Worm (Caenorhabditis elegans) whole organism, early embryonic: ENCODE results near the gene exc-13.

Experiments
- B0310.2 ChIP-seq: sonication (generic microtip); optimal IDR thresholded peaks from 2 replicates; lab custom pipeline; 2016; ENCODE audit warnings: mild to moderate bottlenecking, missing genetic modification characterization, missing compliant biosample characterization
- F13C5.2 ChIP-seq: sonication (generic microtip); optimal IDR thresholded peaks from 2 replicates; lab custom pipeline; 2017; ENCODE audit warnings: mild to moderate bottlenecking, missing genetic modification characterization, inconsistent platforms, missing compliant biosample characterization
- aly-1 ChIP-seq: sonication (generic microtip); optimal IDR thresholded peaks from 2 replicates; lab custom pipeline; 2016; ENCODE audit warnings: missing genetic modification characterization, missing compliant biosample characterization
- ama-1 ChIP-seq: fragments of 150-350 bp; optimal IDR thresholded peaks from 2 replicates; lab custom pipeline; 2014
- ceh-13 ChIP-seq: fragments of 200-800 bp; sonication (Bioruptor generic); optimal IDR thresholded peaks from 2 replicates; lab custom pipeline; 2018; ENCODE audit warnings: mild to moderate bottlenecking, missing genetic modification characterization, missing compliant biosample characterization
- ceh-36 ChIP-seq: sonication (generic microtip); optimal IDR thresholded peaks from 2 replicates; lab custom pipeline; 2016; ENCODE audit warnings: missing genetic modification characterization, inconsistent platforms, missing compliant biosample characterization
- ets-7 ChIP-seq: sonication (generic microtip); optimal IDR thresholded peaks from 2 replicates; lab custom pipeline; 2016; ENCODE audit warnings: missing genotype, missing genetic modification characterization, missing compliant biosample characterization
- flt-1 ChIP-seq: fragments of 200-800 bp; sonication (Bioruptor generic); IDR thresholded peaks from 2 replicates; pipeline ENCODE4 v1.3.6; 2022; ENCODE audit warnings: missing genetic modification characterization, missing compliant biosample characterization
- hmbx-1 ChIP-seq: sonication (generic microtip); optimal IDR thresholded peaks from 2 replicates; lab custom pipeline; 2016; ENCODE audit warnings: mild to moderate bottlenecking, missing genetic modification characterization, missing compliant biosample characterization
- hmg-4 ChIP-seq: fragments of 200-800 bp; sonication (Bioruptor generic); optimal IDR thresholded peaks from 2 replicates; lab custom pipeline; 2018; ENCODE audit warnings: mild to moderate bottlenecking, missing genetic modification characterization, missing compliant biosample characterization
- hnd-1 ChIP-seq: sonication (generic microtip); optimal IDR thresholded peaks from 2 replicates; lab custom pipeline; 2016; ENCODE audit warnings: missing genetic modification characterization, missing compliant biosample characterization
- pes-1 ChIP-seq: fragments of 200-800 bp; sonication (Bioruptor generic); IDR thresholded peaks from 2 replicates; pipeline ENCODE4 v1.3.6; 2022; ENCODE audit warnings: missing genetic modification reagents, missing genetic modification characterization, missing compliant biosample characterization
- scrt-1 ChIP-seq: fragments of 200-800 bp; sonication (Bioruptor generic); IDR thresholded peaks from 2 replicates; pipeline ENCODE4 v1.3.6; 2022; ENCODE audit warnings: missing genetic modification characterization, missing compliant biosample characterization
- sea-1 ChIP-seq: fragments of 200-800 bp; sonication (Bioruptor generic); conservative IDR thresholded peaks from 2 replicates; pipeline ENCODE4 v1.3.6; 2022; ENCODE audit warnings: missing genetic modification characterization, missing compliant biosample characterization
- tbx-11 ChIP-seq: fragments of 200-800 bp; sonication (Bioruptor generic); IDR thresholded peaks from 2 replicates; pipeline ENCODE4 v1.3.6; 2022; ENCODE audit warnings: missing genetic modification characterization, missing compliant biosample characterization
- tbx-37 ChIP-seq: fragments of 200-800 bp; sonication (Bioruptor generic); conservative IDR thresholded peaks from 2 replicates; pipeline ENCODE4 v1.3.6; 2022; ENCODE audit warnings: missing genetic modification reagents, missing genetic modification characterization, missing compliant biosample characterization
- tra-4 ChIP-seq: sonication (generic microtip); optimal IDR thresholded peaks from 2 replicates; lab custom pipeline; 2017; ENCODE audit warnings: missing genetic modification characterization, missing compliant biosample characterization

Gene exc-13

DNA sequence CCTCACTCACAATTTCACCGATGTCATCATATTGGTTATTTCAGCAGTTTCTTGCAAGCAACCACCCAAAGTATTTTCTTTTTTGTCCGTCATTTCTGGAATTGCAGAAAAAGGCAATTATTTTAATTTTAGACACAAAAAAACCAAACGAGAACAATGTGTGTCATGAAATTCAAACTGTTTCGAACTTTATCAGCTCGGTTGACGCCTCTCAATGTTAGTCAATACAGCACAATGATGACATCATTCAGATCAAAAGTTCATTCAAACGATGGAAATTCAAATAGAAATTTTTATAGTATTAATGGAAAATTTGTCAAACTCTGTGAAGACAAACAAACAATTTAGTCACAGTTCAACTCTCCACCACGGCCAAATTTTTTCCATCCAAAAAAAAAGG is 26.9 kb downstream of the exc-13 start, which contains the start of gene fbxa-105:
Gene fbxa-105, minus strand, starts transcription at position 97 of the 400 bp plus-strand sequence.
- no peak for TF ChIP-seq ets-7
- TF ChIP-seq flt-1 (GFP tag; lab: Robert Waterston, UW): no peak
- TF ChIP-seq tra-4 (tag; lab: Kevin White, UChicago): no peak
- TF ChIP-seq ama-1 (lab: Kevin White, UChicago): no peak
- no peak for TF ChIP-seq tbx-37 (GFP tag; lab: Robert Waterston, UW)
- TF ChIP-seq tbx-11: no peak

ce11 chrV:7395359-7395758 is 30.3 kb downstream of the exc-13 start, which contains the start of gene srx-9:
TSS of gene srx-9 (minus strand) at chrV:7395459.
- TF ChIP-seq tra-4 (tag; lab: Kevin White, UChicago) (no peak), sea-1 (GFP tag; lab: Robert Waterston, UW) (no peak), hmg-4 (GFP tag; lab: Kevin White, UChicago) (no peak), pes-1 (GFP tag; lab: Robert Waterston, UW) (no peak), flt-1 (GFP tag; lab: Robert Waterston, UW) (no peak), ets-7 (no peak), tbx-11 (no peak), ceh-13 (GFP tag; lab: Kevin White, UChicago) (no peak), scrt-1 (GFP tag; lab: Robert Waterston, UW) (no peak), ama-1 (lab: Kevin White, UChicago) (no peak), aly-1 (tag; lab: Kevin White, UChicago) (no peak), tbx-37 (GFP tag; lab: Robert Waterston, UW) (no peak), F13C5.2 (tag; lab: Kevin White, UChicago) (no peak), B0310.2 (tag; lab: Kevin White, UChicago) (no peak), ceh-36 (tag; lab: Kevin White, UChicago) (no peak), hnd-1 (tag; lab: Kevin White, UChicago) (no peak), hmbx-1 (tag; lab: Kevin White, UChicago) (no peak)

ce11 chrV:7399202-7399601 is 34.2 kb downstream of the exc-13 start, which contains the start of gene gst-41:
TSS of gene gst-41 (minus strand) at chrV:7399302.
- TF ChIP-seq flt-1 (GFP tag; lab: Robert Waterston, UW) (no peak), tra-4 (tag; lab: Kevin White, UChicago) (no peak), F13C5.2 (tag; lab: Kevin White, UChicago) (no peak), hmg-4 (GFP tag; lab: Kevin White, UChicago) (no peak), aly-1 (tag; lab: Kevin White, UChicago) (no peak), B0310.2 (tag; lab: Kevin White, UChicago) (no peak), ceh-13 (GFP tag; lab: Kevin White, UChicago) (no peak), tbx-37 (GFP tag; lab: Robert Waterston, UW) (no peak), ets-7 (no peak), scrt-1 (GFP tag; lab: Robert Waterston, UW) (no peak), ama-1 (lab: Kevin White, UChicago) (no peak), tbx-11 (no peak), hmbx-1 (tag; lab: Kevin White, UChicago) (no peak), ceh-36 (tag; lab: Kevin White, UChicago) (no peak), pes-1 (GFP tag; lab: Robert Waterston, UW) (no peak), sea-1 (GFP tag; lab: Robert Waterston, UW) (no peak), hnd-1 (tag; lab: Kevin White, UChicago) (no peak)

DNA sequence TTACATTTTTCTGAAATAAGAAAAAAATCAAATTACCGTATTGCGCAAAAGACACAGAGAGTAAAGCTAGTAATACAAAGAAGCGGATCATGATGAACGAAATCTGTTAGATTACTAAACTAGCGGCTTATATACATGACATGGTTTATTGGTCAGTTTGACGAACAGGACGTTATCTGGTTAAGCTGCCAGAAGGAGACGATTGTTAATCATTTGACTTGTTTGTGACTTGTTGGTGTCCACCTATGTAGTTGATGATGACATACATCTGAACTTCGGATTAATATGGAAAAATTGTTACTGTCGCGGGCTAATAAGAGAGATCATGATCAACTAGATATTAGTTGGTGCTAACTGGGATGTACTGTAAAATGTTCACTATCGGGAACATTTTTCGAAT is 35.0 kb downstream of the exc-13 start, which contains the start of gene cnc-9:
Gene cnc-9, minus strand, starts transcription at position 101 of the 400 bp plus-strand sequence.
- TF ChIP-seq hnd-1 (tag; lab: Kevin White, UChicago) (no peak), ama-1 (lab: Kevin White, UChicago) (no peak), flt-1 (GFP tag; lab: Robert Waterston, UW) (no peak), tbx-11 (no peak), F13C5.2 (tag; lab: Kevin White, UChicago) (no peak), ceh-36 (tag; lab: Kevin White, UChicago) (no peak), hmg-4 (GFP tag; lab: Kevin White, UChicago) (no peak)

ce11 chrV:7400588-7400987 is 35.5 kb downstream of the exc-13 start, which contains the start of gene srx-60:
TSS of gene srx-60 (plus strand) at chrV:7400888.
- TF ChIP-seq ets-7 (no peak), ceh-36 (tag; lab: Kevin White, UChicago) (no peak), pes-1 (GFP tag; lab: Robert Waterston, UW) (no peak), tra-4 (tag; lab: Kevin White, UChicago) (no peak), hmg-4 (GFP tag; lab: Kevin White, UChicago) (no peak), ama-1 (lab: Kevin White, UChicago) (no peak), ceh-13 (GFP tag; lab: Kevin White, UChicago) (no peak), tbx-37 (GFP tag; lab: Robert Waterston, UW) (no peak), scrt-1 (GFP tag; lab: Robert Waterston, UW) (no peak), aly-1 (tag; lab: Kevin White, UChicago) (no peak), flt-1 (GFP tag; lab: Robert Waterston, UW) (no peak), tbx-11 (no peak), F13C5.2 (tag; lab: Kevin White, UChicago) (no peak), B0310.2 (tag; lab: Kevin White, UChicago) (no peak), hmbx-1 (tag; lab: Kevin White, UChicago) (no peak)

ce11 chrV:7402355-7402754 is 37.3 kb downstream of the exc-13 start, which contains the start of gene srj-13:
TSS of gene srj-13 (plus strand) at chrV:7402655.
- TF ChIP-seq hmbx-1 (tag; lab: Kevin White, UChicago) (no peak), flt-1 (GFP tag; lab: Robert Waterston, UW) (no peak), tra-4 (tag; lab: Kevin White, UChicago) (no peak), aly-1 (tag; lab: Kevin White, UChicago) (no peak), scrt-1 (GFP tag; lab: Robert Waterston, UW) (no peak), sea-1 (GFP tag; lab: Robert Waterston, UW) (no peak), ceh-13 (GFP tag; lab: Kevin White, UChicago) (no peak), F13C5.2 (tag; lab: Kevin White, UChicago) (no peak), hmg-4 (GFP tag; lab: Kevin White, UChicago) (no peak), hnd-1 (tag; lab: Kevin White, UChicago) (no peak)
